Worm (Caenorhabditis elegans) whole organism, L2 larva: Measurements from ENCODE around the gene snpc-1.2.

Experiments
- R02D3.7 ChIP-seq: fragments of 150-350 bp; optimal IDR thresholded peaks from 2 replicates; lab custom pipeline; 2014; ENCODE audit warnings: missing biosample characterization, missing genetic modification characterization
- ZK546.5 ChIP-seq: sonication (generic microtip); optimal IDR thresholded peaks from 2 replicates; lab custom pipeline; 2017; ENCODE audit warnings: missing biosample characterization, missing genetic modification characterization
- ama-1 ChIP-seq: fragments of 150-350 bp; optimal IDR thresholded peaks from 2 replicates; lab custom pipeline; 2018; ENCODE audit warnings: inconsistent platforms
- blmp-1 ChIP-seq: sonication (generic microtip); optimal IDR thresholded peaks from 2 replicates; lab custom pipeline; 2017; ENCODE audit warnings: missing genetic modification characterization, mild to moderate bottlenecking, missing compliant biosample characterization, antibody characterized with exemption, moderate library complexity; ENCODE audit not compliant: insufficient read depth
- ceh-82 ChIP-seq: fragments of 150-350 bp; optimal IDR thresholded peaks from 2 replicates; lab custom pipeline; 2014; ENCODE audit warnings: missing biosample characterization, missing genetic modification characterization
- crh-2 ChIP-seq: sonication (generic microtip); optimal IDR thresholded peaks from 2 replicates; lab custom pipeline; 2017; ENCODE audit warnings: missing biosample characterization, missing genetic modification characterization
- egl-27 ChIP-seq: sonication (generic microtip); optimal IDR thresholded peaks from 3 replicates; lab custom pipeline; 2017; ENCODE audit warnings: missing biosample characterization, missing genetic modification reagents, missing genetic modification characterization
- fos-1 ChIP-seq: fragments of 150-350 bp; optimal IDR thresholded peaks from 2 replicates; lab custom pipeline; 2014; ENCODE audit warnings: missing biosample characterization, missing genetic modification characterization
- lin-39 ChIP-seq: fragments of 150-350 bp; optimal IDR thresholded peaks from 2 replicates; lab custom pipeline; 2014; ENCODE audit warnings: missing biosample characterization, missing genetic modification reagents, missing genetic modification characterization
- skn-1 ChIP-seq: sonication (generic microtip); optimal IDR thresholded peaks from 2 replicates; lab custom pipeline; 2017; ENCODE audit warnings: missing biosample characterization, missing genetic modification characterization
- unc-55 ChIP-seq: fragments of 150-350 bp; sonication (generic microtip); optimal IDR thresholded peaks from 3 replicates; lab custom pipeline; 2014; ENCODE audit warnings: missing biosample characterization, missing genetic modification reagents, missing genetic modification characterization
- zag-1 ChIP-seq: fragments of 150-350 bp; optimal IDR thresholded peaks from 2 replicates; lab custom pipeline; 2014; ENCODE audit warnings: missing biosample characterization, missing genetic modification characterization
- ztf-11 ChIP-seq: sonication (generic microtip); optimal IDR thresholded peaks from 2 replicates; lab custom pipeline; 2017; ENCODE audit warnings: missing biosample characterization, missing genetic modification characterization

- TF ChIP-seq skn-1 (tag; lab: Kevin White, UChicago) (no peak), lin-39 (tag; lab: Kevin White, UChicago) (no peak), ama-1 (lab: Kevin White, UChicago) (no peak), fos-1 (tag; lab: Kevin White, UChicago) (no peak), egl-27 (tag; lab: Kevin White, UChicago) (no peak), zag-1 (tag; lab: Kevin White, UChicago) (no peak), unc-55 (GFP tag; lab: Kevin White, UChicago) (no peak), R02D3.7 (tag; lab: Kevin White, UChicago) (no peak), ztf-11 (tag; lab: Kevin White, UChicago) (no peak), blmp-1 (tag; lab: Kevin White, UChicago) (no peak), ZK546.5 (tag; lab: Kevin White, UChicago) (no peak), crh-2 (tag; lab: Kevin White, UChicago) (no peak), ceh-82 (no peak)
Measured at ce11 chrIII:13212366-13212765, 43.0 kb upstream of the snpc-1.2 start, which contains the start of gene tsp-3.
